Worm (Caenorhabditis elegans) whole organism, late embryonic: ENCODE data around the gene npp-24.

ENCODE experiments used
- C38D4.7 ChIP-seq: fragments of 200-800 bp; sonication (Bioruptor generic); optimal IDR thresholded peaks from 2 replicates; lab custom pipeline; 2018; ENCODE audit warnings: mild to moderate bottlenecking, missing genetic modification characterization, moderate library complexity, missing compliant biosample characterization
- F13H6.1 ChIP-seq: sonication (generic microtip); optimal IDR thresholded peaks from 2 replicates; lab custom pipeline; 2016; ENCODE audit warnings: missing genetic modification characterization, missing compliant biosample characterization
- K02D7.2 ChIP-seq: sonication (generic microtip); optimal IDR thresholded peaks from 2 replicates; lab custom pipeline; 2017; ENCODE audit warnings: mild to moderate bottlenecking, missing genetic modification characterization, missing compliant biosample characterization
- T23F11.4 ChIP-seq: fragments of 200-800 bp; sonication (Bioruptor generic); optimal IDR thresholded peaks from 2 replicates; lab custom pipeline; 2018; ENCODE audit warnings: mild to moderate bottlenecking, missing genetic modification characterization, missing compliant biosample characterization
- ahr-1 ChIP-seq: sonication (generic microtip); optimal IDR thresholded peaks from 2 replicates; lab custom pipeline; 2016; ENCODE audit warnings: missing genetic modification characterization, missing compliant biosample characterization
- ceh-18 ChIP-seq: sonication (generic microtip); optimal IDR thresholded peaks from 2 replicates; lab custom pipeline; 2016; ENCODE audit warnings: missing genetic modification characterization, missing compliant biosample characterization
- ceh-22 ChIP-seq: sonication (generic microtip); optimal IDR thresholded peaks from 2 replicates; lab custom pipeline; 2017; ENCODE audit warnings: missing biosample characterization, missing genetic modification characterization
- ceh-24 ChIP-seq: sonication (generic microtip); optimal IDR thresholded peaks from 2 replicates; lab custom pipeline; 2016; ENCODE audit warnings: mild to moderate bottlenecking, missing genetic modification characterization, missing compliant biosample characterization
- ceh-30 ChIP-seq: fragments of 150-350 bp; optimal IDR thresholded peaks from 2 replicates; lab custom pipeline; 2014; ENCODE audit warnings: missing biosample characterization, missing genetic modification characterization
- ceh-34 ChIP-seq: sonication (generic microtip); optimal IDR thresholded peaks from 2 replicates; lab custom pipeline; 2016; ENCODE audit warnings: mild to moderate bottlenecking, missing genetic modification characterization, missing compliant biosample characterization
- ceh-48 ChIP-seq: sonication (generic microtip); optimal IDR thresholded peaks from 2 replicates; lab custom pipeline; 2016; ENCODE audit warnings: missing genetic modification characterization, inconsistent platforms, missing compliant biosample characterization
- ceh-6 ChIP-seq: fragments of 200-800 bp; sonication (Bioruptor generic); optimal IDR thresholded peaks from 2 replicates; lab custom pipeline; 2018; ENCODE audit warnings: mild to moderate bottlenecking, missing genetic modification characterization, missing compliant biosample characterization
- dve-1 ChIP-seq: sonication (generic microtip); optimal IDR thresholded peaks from 2 replicates; lab custom pipeline; 2017; ENCODE audit warnings: antibody characterized with exemption, mild to moderate bottlenecking, missing genetic modification characterization, missing compliant biosample characterization
- elt-2 ChIP-seq: sonication (generic microtip); optimal IDR thresholded peaks from 2 replicates; lab custom pipeline; 2016; ENCODE audit warnings: missing genetic modification reagents, missing genetic modification characterization, missing compliant biosample characterization
- eyg-1 ChIP-seq: sonication (generic microtip); optimal IDR thresholded peaks from 2 replicates; lab custom pipeline; 2016; ENCODE audit warnings: missing genotype, missing genetic modification characterization, missing compliant biosample characterization
- fkh-10 ChIP-seq: fragments of 150-350 bp; optimal IDR thresholded peaks from 2 replicates; lab custom pipeline; 2014; ENCODE audit warnings: missing biosample characterization, missing genetic modification reagents, missing genetic modification characterization
- fkh-6 ChIP-seq: sonication (generic microtip); optimal IDR thresholded peaks from 2 replicates; lab custom pipeline; 2016; ENCODE audit warnings: missing genetic modification characterization, missing compliant biosample characterization
- hlh-13 ChIP-seq: fragments of 200-800 bp; sonication (Bioruptor generic); optimal IDR thresholded peaks from 2 replicates; lab custom pipeline; 2018; ENCODE audit warnings: mild to moderate bottlenecking, missing genetic modification characterization, missing compliant biosample characterization
- hlh-30 ChIP-seq: sonication (generic microtip); optimal IDR thresholded peaks from 2 replicates; lab custom pipeline; 2017; ENCODE audit warnings: antibody characterized with exemption, missing genetic modification characterization, missing compliant biosample characterization; ENCODE audit not compliant: insufficient read depth
- hlh-6 ChIP-seq: sonication (generic microtip); optimal IDR thresholded peaks from 2 replicates; lab custom pipeline; 2016; ENCODE audit warnings: missing genotype, missing genetic modification characterization, missing compliant biosample characterization
- lim-6 ChIP-seq: sonication (generic microtip); optimal IDR thresholded peaks from 2 replicates; lab custom pipeline; 2016; ENCODE audit warnings: missing genetic modification characterization, missing compliant biosample characterization
- lin-11 ChIP-seq: fragments of 200-800 bp; sonication (Bioruptor generic); optimal IDR thresholded peaks from 2 replicates; lab custom pipeline; 2018; ENCODE audit warnings: mild to moderate bottlenecking, missing genetic modification characterization, missing compliant biosample characterization
- nfya-1 ChIP-seq: sonication (generic microtip); optimal IDR thresholded peaks from 2 replicates; lab custom pipeline; 2017; ENCODE audit warnings: missing genetic modification characterization, mild to moderate bottlenecking, missing compliant biosample characterization, antibody characterized with exemption, moderate library complexity
- nhr-11 ChIP-seq: fragments of 150-350 bp; optimal IDR thresholded peaks from 2 replicates; lab custom pipeline; 2014; ENCODE audit warnings: missing biosample characterization, missing genetic modification characterization
- odd-2 ChIP-seq: sonication (generic microtip); optimal IDR thresholded peaks from 2 replicates; lab custom pipeline; 2017; ENCODE audit warnings: antibody characterized with exemption, mild to moderate bottlenecking, missing genetic modification characterization, missing compliant biosample characterization
- pha-2 ChIP-seq: sonication (generic microtip); optimal IDR thresholded peaks from 2 replicates; lab custom pipeline; 2017; ENCODE audit warnings: mild to moderate bottlenecking, missing genetic modification characterization, missing compliant biosample characterization
- pha-4 ChIP-seq: fragments of 150-350 bp; optimal IDR thresholded peaks from 2 replicates; lab custom pipeline; 2018; ENCODE audit warnings: missing biosample characterization, missing genetic modification reagents, missing genetic modification characterization
- pqm-1 ChIP-seq: sonication (generic microtip); optimal IDR thresholded peaks from 2 replicates; lab custom pipeline; 2016; ENCODE audit warnings: missing genetic modification characterization, missing compliant biosample characterization
- pros-1 ChIP-seq: fragments of 150-350 bp; optimal IDR thresholded peaks from 2 replicates; lab custom pipeline; 2014; ENCODE audit warnings: missing biosample characterization, missing genetic modification reagents, missing genetic modification characterization
- ref-2 ChIP-seq: sonication (generic microtip); optimal IDR thresholded peaks from 2 replicates; lab custom pipeline; 2016; ENCODE audit warnings: missing genetic modification characterization, missing compliant biosample characterization
- rnt-1 ChIP-seq: sonication (generic microtip); optimal IDR thresholded peaks from 2 replicates; lab custom pipeline; 2016; ENCODE audit warnings: missing genetic modification characterization, missing compliant biosample characterization
- sox-2 ChIP-seq: fragments of 200-800 bp; sonication (Bioruptor generic); IDR thresholded peaks from 2 replicates; pipeline ENCODE4 v1.3.6; 2022; ENCODE audit warnings: missing genetic modification reagents, missing genetic modification characterization, missing compliant biosample characterization
- sox-4 ChIP-seq: sonication (generic microtip); optimal IDR thresholded peaks from 2 replicates; lab custom pipeline; 2017; ENCODE audit warnings: mild to moderate bottlenecking, missing genetic modification characterization, inconsistent platforms, missing compliant biosample characterization
- syd-9 ChIP-seq: sonication (generic microtip); optimal IDR thresholded peaks from 2 replicates; lab custom pipeline; 2016; ENCODE audit warnings: mild to moderate bottlenecking, missing genetic modification characterization, moderate library complexity, missing compliant biosample characterization
- tbx-7 ChIP-seq: sonication (generic microtip); optimal IDR thresholded peaks from 2 replicates; lab custom pipeline; 2016; ENCODE audit warnings: missing genotype, missing genetic modification characterization, missing compliant biosample characterization
- unc-55 ChIP-seq: sonication (generic microtip); optimal IDR thresholded peaks from 2 replicates; lab custom pipeline; 2017; ENCODE audit warnings: missing biosample characterization, missing genetic modification reagents, missing genetic modification characterization
- zip-5 ChIP-seq: sonication (generic microtip); optimal IDR thresholded peaks from 2 replicates; lab custom pipeline; 2016; ENCODE audit warnings: missing genetic modification characterization, missing compliant biosample characterization

npp-24 gene

ce11 chrII:5496375-5496774 lies 9.3 kb upstream of the npp-24 start, which contains the start of gene F12A10.1:
Gene F12A10.1, plus strand, starts transcription at chrII:5496540.
- TF ChIP-seq odd-2 (tag; lab: Kevin White, UChicago) (no peak), pqm-1 (tag; lab: Kevin White, UChicago) (no peak), fkh-6 (tag; lab: Kevin White, UChicago) (no peak), dve-1 (tag; lab: Kevin White, UChicago) (no peak), ceh-24 (tag; lab: Kevin White, UChicago) (no peak), hlh-6 (no peak), T23F11.4 (no peak)

- TF ChIP-seq ceh-30, result no peak
- no peak for TF ChIP-seq hlh-13 (GFP tag; lab: Kevin White, UChicago)
- no peak for TF ChIP-seq F13H6.1
- no peak for TF ChIP-seq C38D4.7 (GFP tag; lab: Kevin White, UChicago)
- TF ChIP-seq unc-55 (GFP tag; lab: Kevin White, UChicago), result no peak
- TF ChIP-seq elt-2 (tag; lab: Kevin White, UChicago), result no peak
- TF ChIP-seq ceh-22 (tag; lab: Kevin White, UChicago), result no peak
- no peak for TF ChIP-seq lim-6
- no peak for TF ChIP-seq ahr-1 (tag; lab: Kevin White, UChicago)
- no peak for TF ChIP-seq syd-9
- TF ChIP-seq hlh-30 (tag; lab: Kevin White, UChicago), result no peak
- TF ChIP-seq tbx-7 (tag; lab: Kevin White, UChicago), result no peak
- TF ChIP-seq zip-5 (tag; lab: Kevin White, UChicago), result no peak
- no peak for TF ChIP-seq K02D7.2
- no peak for TF ChIP-seq fkh-6 (tag; lab: Kevin White, UChicago)
- no peak for TF ChIP-seq pha-2 (tag; lab: Kevin White, UChicago)
- no peak for TF ChIP-seq pqm-1 (tag; lab: Kevin White, UChicago)
These were observed 8.1 kb upstream of the npp-24 start for ce11 chrII:5497541-5497940.

DNA sequence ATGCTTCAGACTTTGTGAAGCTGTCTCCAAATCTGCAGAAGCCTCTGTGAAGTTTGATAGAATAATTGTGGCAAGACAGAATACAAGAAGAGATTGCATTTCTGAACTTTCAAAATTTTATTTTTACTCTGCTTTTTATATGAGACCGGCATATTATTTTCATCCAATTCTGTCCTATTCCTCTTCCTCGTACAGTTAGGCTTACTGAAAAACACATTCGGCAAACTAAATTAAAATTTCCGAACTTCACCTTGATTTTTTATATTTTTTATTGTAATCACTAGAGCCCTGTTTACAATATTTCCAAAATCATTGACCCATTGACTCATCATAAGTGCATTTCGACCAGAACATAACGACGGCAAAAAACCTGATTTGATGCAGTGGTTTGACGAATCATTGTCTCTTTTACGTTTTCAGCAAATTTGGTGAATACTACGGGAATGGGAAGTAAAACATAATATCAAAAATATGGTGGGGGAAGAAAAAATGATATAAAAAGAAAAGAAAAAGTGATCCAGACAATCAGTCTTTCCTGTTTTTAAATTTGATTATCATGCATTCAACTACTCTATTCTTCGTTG lies 7.4 kb upstream of the npp-24 start, which contains the start of the genes suex-1 and F12A10.9:
Gene suex-1, minus strand, starts transcription at position 101 of the 584 bp plus-strand sequence.
Gene F12A10.9, plus strand, starts transcription at position 534 of the 584 bp plus-strand sequence.
- TF ChIP-seq ceh-48 (tag; lab: Kevin White, UChicago) (no peak), sox-4 (no peak), ahr-1 (tag; lab: Kevin White, UChicago) (no peak), rnt-1 (tag; lab: Kevin White, UChicago) (no peak), ceh-6 (GFP tag; lab: Kevin White, UChicago) (no peak), sox-2 (GFP tag; lab: Robert Waterston, UW) (no peak), ceh-34 (no peak)

DNA sequence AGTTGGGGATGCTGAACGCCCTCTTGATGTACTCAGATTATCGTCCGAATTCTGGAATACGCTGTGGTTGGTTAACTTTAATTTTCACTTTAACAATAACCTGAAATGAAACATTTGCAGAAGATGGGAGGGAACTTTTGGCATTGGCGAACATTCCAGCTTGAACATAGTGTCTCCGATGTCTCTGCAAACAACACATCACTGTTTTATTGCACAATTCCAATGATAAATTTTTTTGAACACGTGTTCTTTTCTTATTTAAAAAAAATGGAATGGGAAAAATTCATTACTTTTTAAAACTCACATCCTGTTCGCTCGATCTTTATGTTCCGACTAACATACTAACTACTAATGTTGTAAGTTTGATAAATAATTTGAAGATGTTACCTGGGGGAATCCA lies 5.2 kb upstream of the npp-24 start, which contains the start of gene fzy-1:
Gene fzy-1, plus strand, starts transcription at position 301 of the 400 bp plus-strand sequence.
- TF ChIP-seq ceh-18 (tag; lab: Kevin White, UChicago) (no peak), pha-2 (tag; lab: Kevin White, UChicago) (no peak), lin-11 (no peak), hlh-6 (no peak), nfya-1 (no peak), ref-2 (tag; lab: Kevin White, UChicago) (no peak), pros-1 (tag; lab: Kevin White, UChicago) (no peak), tbx-7 (tag; lab: Kevin White, UChicago) (no peak), K02D7.2 (no peak), fkh-10 (GFP tag; lab: Kevin White, UChicago) (no peak), pha-4 (no peak), eyg-1 (tag; lab: Kevin White, UChicago) (no peak), rnt-1 (tag; lab: Kevin White, UChicago) (no peak), nhr-11 (no peak), ceh-24 (tag; lab: Kevin White, UChicago) (no peak)
- TF ChIP-seq, all 69 proteins: peak for 0
